Worm (Caenorhabditis elegans): ENCODE measurements around the gene degl-2.

- TF ChIP-seq fkh-10 (GFP tag; optimal IDR thresholded peaks at IDR 0.05) (no peak), ZK546.5 (tag; optimal IDR thresholded peaks at IDR 0.05) (no peak), fos-1 (tag; optimal IDR thresholded peaks at IDR 0.05) (no peak), zfp-3 (GFP tag; conservative IDR thresholded peaks at IDR 0.05) (no peak), mep-1 (tag; optimal IDR thresholded peaks at IDR 0.05) (peak; percentile 35), nhr-48 (tag; optimal IDR thresholded peaks at IDR 0.05) (no peak), mdl-1 (tag; optimal IDR thresholded peaks at IDR 0.05) (no peak), dpl-1 (GFP tag; optimal IDR thresholded peaks at IDR 0.05) (no peak), ceh-32 (tag; optimal IDR thresholded peaks at IDR 0.05; ENCODE audit: poor library complexity) (no peak), lin-15B (tag; optimal IDR thresholded peaks at IDR 0.05) (no peak)
These were observed 4.6 kb downstream of the degl-2 start, which contains the start of gene amph-1 for ce11 chrIV:9647789-9648361.

Measured in whole organism, L4 larva.